Worm (Caenorhabditis elegans): ENCODE data around the gene Y66D12A.16.

Y66D12A.16 gene

DNA sequence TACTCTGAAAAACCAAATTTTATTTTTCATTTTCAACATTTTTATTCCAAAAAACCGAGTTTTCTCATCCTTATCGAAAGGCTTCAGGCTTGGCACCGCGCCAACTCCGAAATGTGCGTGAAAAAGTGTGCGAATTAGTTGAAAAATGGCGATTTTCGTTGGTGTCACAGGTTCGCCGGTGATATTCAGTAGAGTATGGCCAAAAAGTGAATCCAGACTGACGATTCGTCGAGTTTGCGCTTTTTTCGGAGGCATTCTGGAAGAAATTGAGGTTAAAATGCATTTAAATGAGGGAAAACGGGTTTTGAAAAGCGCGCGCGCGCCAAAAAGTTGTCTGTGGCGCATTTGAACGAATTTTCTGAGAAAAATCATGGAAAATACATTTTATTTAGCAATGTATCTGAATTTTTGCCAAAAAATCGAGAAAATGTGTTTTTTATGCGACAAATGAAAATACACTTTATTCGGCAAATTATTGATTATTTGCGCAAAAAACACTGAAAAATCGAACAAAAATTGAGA lies at the start of gene Y66D12A.16, which contains the start of gene such-1:
Gene Y66D12A.16 (plus strand): TSS at position 51 of the 522 bp plus-strand sequence.
Gene such-1 (minus strand): TSS at position 256 of the 522 bp plus-strand sequence.
- TF ChIP-seq nhr-23 (tag; optimal IDR thresholded peaks at IDR 0.05) = no peak
- TF ChIP-seq nhr-28 (tag; optimal IDR thresholded peaks at IDR 0.05) = no peak
- no peak for TF ChIP-seq nhr-12 (tag; optimal IDR thresholded peaks at IDR 0.05)
- TF ChIP-seq eor-1 (tag; optimal IDR thresholded peaks at IDR 0.05) = no peak
- TF ChIP-seq pha-4 (tag; optimal IDR thresholded peaks at IDR 0.05) = no peak
- no peak for TF ChIP-seq lin-15B (tag; optimal IDR thresholded peaks at IDR 0.05)
- no peak for TF ChIP-seq mml-1 (tag; optimal IDR thresholded peaks at IDR 0.05)
- TF ChIP-seq ztf-11 (tag; optimal IDR thresholded peaks at IDR 0.05) = no peak
- TF ChIP-seq skn-1 (tag; optimal IDR thresholded peaks at IDR 0.05) = no peak
- TF ChIP-seq nhr-25 (tag; optimal IDR thresholded peaks at IDR 0.05) = no peak
- no peak for TF ChIP-seq mdl-1 (tag; optimal IDR thresholded peaks at IDR 0.05)

DNA sequence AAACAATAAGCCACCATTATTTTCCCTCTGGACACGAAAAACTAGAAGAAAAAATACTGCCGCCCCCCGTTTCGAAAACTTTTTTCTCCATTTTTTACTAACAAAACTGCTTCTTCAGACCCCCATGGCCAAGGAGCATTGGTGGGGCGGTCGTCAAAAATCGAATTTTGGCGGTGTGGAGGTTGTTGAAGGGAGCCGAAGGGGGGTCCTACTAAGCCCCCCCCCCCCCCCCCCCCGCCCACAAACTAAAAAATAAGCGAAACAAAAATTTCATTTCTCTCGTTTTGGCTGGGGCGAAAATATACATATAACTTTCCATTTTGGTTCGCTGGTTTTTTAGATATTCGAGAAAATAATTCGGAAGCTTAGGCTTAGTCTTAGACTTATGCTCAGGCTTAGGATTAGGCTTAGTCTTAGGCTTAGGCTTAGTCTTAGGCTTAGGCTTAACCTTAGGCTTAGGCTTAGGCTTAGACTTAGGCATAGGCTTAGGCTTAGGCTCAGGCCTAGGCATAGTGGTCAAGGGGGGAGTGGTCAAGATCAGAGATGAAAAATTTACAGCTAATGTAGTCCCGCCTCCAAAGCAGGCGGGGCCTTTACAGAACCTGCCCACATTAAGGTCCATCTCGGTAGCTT lies 48.6 kb upstream of the Y66D12A.16 start:
- TF ChIP-seq ama-1 (optimal IDR thresholded peaks at IDR 0.05) (no peak), mdl-1 (tag; optimal IDR thresholded peaks at IDR 0.05) (no peak), nhr-77 (tag; optimal IDR thresholded peaks at IDR 0.05) (no peak), egl-27 (tag; optimal IDR thresholded peaks at IDR 0.05) (no peak)

DNA sequence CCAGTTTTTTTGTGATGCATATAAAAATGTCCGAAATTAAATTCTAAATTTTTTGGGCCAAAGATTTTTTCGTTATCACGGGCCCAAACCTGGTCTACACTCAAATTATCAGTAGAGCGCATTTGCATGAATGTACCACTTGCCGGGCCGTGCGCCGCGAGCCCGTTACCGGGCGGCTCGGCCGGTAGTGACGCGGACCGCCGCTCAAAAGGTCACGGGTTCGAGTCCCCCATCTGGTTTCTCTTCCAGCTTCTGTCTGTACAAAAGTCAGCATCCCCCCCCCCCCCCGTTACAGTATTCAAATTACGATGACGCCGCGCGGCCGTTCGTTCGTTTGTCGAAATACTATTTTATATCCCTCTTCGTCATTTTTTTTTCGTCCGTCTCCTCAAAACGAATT lies 46.0 kb upstream of the Y66D12A.16 start:
- no peak for TF ChIP-seq nhr-237 (tag; optimal IDR thresholded peaks at IDR 0.05)
- TF ChIP-seq sea-2 (GFP tag; optimal IDR thresholded peaks at IDR 0.05) = no peak
- no peak for TF ChIP-seq egl-5 (tag; optimal IDR thresholded peaks at IDR 0.05)
- no peak for TF ChIP-seq nfya-1 (tag; optimal IDR thresholded peaks at IDR 0.05; ENCODE audit: insufficient read depth)
- TF ChIP-seq nhr-11 (tag; optimal IDR thresholded peaks at IDR 0.05) = no peak
- no peak for TF ChIP-seq mml-1 (tag; optimal IDR thresholded peaks at IDR 0.05)
- TF ChIP-seq elt-1 (tag; optimal IDR thresholded peaks at IDR 0.05) = no peak
- TF ChIP-seq pha-4 (tag; optimal IDR thresholded peaks at IDR 0.05) = no peak
- TF ChIP-seq fkh-10 (GFP tag; optimal IDR thresholded peaks at IDR 0.05) = no peak
- TF ChIP-seq ztf-11 (tag; optimal IDR thresholded peaks at IDR 0.05) = no peak
- TF ChIP-seq ceh-28 (tag; optimal IDR thresholded peaks at IDR 0.05) = no peak

DNA sequence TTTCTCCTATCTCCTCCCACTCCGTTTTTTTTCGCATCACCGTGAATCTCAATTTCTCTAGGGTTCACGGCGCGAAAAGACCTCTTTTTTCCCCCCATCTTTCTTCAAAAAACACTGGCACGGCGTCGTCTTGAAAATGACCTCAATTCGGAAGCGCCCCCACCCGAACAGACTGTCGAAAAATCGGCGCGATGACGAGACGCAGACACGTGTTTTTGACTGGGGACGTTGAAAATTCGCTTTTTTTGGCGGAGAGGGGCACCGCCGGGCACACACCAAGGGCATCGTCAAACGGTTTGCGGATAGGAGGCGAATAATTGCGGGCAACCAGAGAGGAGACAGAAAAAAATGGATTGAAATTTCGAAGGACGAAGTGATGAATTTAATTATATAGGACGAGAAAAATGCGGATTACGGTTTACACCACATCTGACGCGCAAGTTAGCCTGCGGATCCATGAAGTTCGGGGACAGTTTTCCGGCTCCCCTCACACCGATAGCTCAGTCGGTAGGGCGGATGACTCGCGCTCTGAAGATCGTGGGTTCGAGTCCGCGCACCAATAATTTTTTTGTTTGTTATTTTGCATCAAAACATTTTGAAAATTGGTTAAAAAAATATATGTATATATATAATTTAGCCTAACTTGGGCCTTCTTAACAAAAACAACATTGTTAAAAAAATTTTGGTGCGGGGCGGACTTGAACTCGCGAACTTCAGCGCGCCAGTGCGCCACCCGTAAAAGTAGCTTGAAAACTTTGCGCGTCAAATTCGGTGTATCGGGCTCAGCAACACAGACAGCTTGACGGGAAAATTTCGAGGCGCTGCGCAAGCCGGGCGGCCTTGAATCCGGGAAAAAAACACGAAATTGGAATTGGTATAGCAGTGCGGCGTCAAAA lies 44.6 kb upstream of the Y66D12A.16 start:
- no peak for TF ChIP-seq lsy-12 (tag; optimal IDR thresholded peaks at IDR 0.05)
- no peak for TF ChIP-seq nhr-11 (tag; optimal IDR thresholded peaks at IDR 0.05)
- peak; percentile 77 for TF ChIP-seq nhr-25 (tag; optimal IDR thresholded peaks at IDR 0.05)
- peak; percentile 32 for TF ChIP-seq hmg-11 (tag; optimal IDR thresholded peaks at IDR 0.05)
- TF ChIP-seq nhr-23 (tag; optimal IDR thresholded peaks at IDR 0.05) = peak; percentile 28

DNA sequence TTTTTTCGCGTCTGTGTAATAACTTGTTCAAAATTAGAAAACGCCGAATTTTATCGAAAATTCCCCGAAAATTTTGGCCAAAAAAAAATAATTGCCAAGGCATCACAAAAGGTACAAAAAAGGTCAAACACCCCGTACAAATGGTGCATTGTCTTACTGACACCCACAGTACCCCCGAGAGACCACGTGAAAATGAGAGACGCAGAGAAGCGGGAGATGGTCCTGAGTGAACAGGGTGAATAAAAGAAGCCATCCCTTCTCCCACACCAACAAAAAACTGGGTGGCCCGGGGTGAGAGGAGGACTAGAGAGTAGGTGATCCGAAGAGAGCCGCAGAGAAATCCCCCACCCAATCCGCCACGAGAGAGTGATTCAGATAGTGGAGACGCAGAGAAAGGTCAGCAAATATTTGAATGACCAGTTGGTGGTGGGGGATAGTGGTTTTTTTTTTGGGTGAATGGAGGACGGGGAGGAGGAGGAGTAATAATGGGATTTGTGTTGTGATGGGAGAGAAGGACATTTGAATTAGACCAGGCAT lies 42.0 kb upstream of the Y66D12A.16 start:
- TF ChIP-seq unc-39 (tag; optimal IDR thresholded peaks at IDR 0.05) (no peak), ceh-82 (tag; optimal IDR thresholded peaks at IDR 0.05) (no peak), elt-1 (tag; optimal IDR thresholded peaks at IDR 0.05) (no peak), egl-27 (tag; optimal IDR thresholded peaks at IDR 0.05) (no peak), nhr-11 (tag; optimal IDR thresholded peaks at IDR 0.05) (no peak), sea-2 (GFP tag; optimal IDR thresholded peaks at IDR 0.05) (no peak), nhr-76 (tag; optimal IDR thresholded peaks at IDR 0.05) (no peak), nhr-23 (tag; optimal IDR thresholded peaks at IDR 0.05) (no peak), nhr-25 (tag; optimal IDR thresholded peaks at IDR 0.05) (no peak), skn-1 (tag; optimal IDR thresholded peaks at IDR 0.05) (no peak), mdl-1 (tag; optimal IDR thresholded peaks at IDR 0.05) (no peak), daf-12 (tag; optimal IDR thresholded peaks at IDR 0.05) (no peak), lin-39 (tag; optimal IDR thresholded peaks at IDR 0.05) (no peak), elt-3 (tag; optimal IDR thresholded peaks at IDR 0.05) (no peak)
